Fruit fly (Drosophila melanogaster) whole organism, embryonic: Measurements from ENCODE around the gene CG17855.

Experiments used
- CG10209 ChIP-seq: fragments of 200-800 bp; sonication (Bioruptor generic); optimal IDR thresholded peaks from 3 replicates; lab custom pipeline; 2017; ENCODE audit warnings: missing biosample characterization, mild to moderate bottlenecking, missing genetic modification characterization, missing genetic modification reagents
- CG12299 ChIP-seq: fragments of 200-800 bp; sonication (Bioruptor generic); optimal IDR thresholded peaks from 2 replicates; lab custom pipeline; 2018; ENCODE audit warnings: missing biosample characterization, mild to moderate bottlenecking, missing genetic modification characterization
- CG13424 ChIP-seq: fragments of 200-800 bp; sonication (Bioruptor generic); optimal IDR thresholded peaks from 2 replicates; lab custom pipeline; 2019; ENCODE audit warnings: missing biosample characterization, mild to moderate bottlenecking, missing genetic modification characterization, moderate library complexity
- CG14965 ChIP-seq: fragments of 200-800 bp; sonication (Bioruptor generic); optimal IDR thresholded peaks from 2 replicates; lab custom pipeline; 2016; ENCODE audit warnings: missing biosample characterization, missing genetic modification characterization, borderline replicate concordance
- CG15601 ChIP-seq: fragments of 200-800 bp; sonication (Bioruptor generic); optimal IDR thresholded peaks from 3 replicates; lab custom pipeline; 2019; ENCODE audit warnings: missing biosample characterization, mild to moderate bottlenecking, missing genetic modification characterization, moderate library complexity
- CG16863 ChIP-seq: fragments of 200-800 bp; sonication (Bioruptor generic); optimal IDR thresholded peaks from 3 replicates; lab custom pipeline; 2016; ENCODE audit warnings: missing biosample characterization, missing genetic modification characterization
- CG17802 ChIP-seq: fragments of 200-800 bp; sonication (Bioruptor generic); optimal IDR thresholded peaks from 2 replicates; lab custom pipeline; 2018; ENCODE audit warnings: missing biosample characterization, mild to moderate bottlenecking, missing genetic modification characterization, moderate library complexity
- CG17829 ChIP-seq: fragments of 200-800 bp; optimal IDR thresholded peaks from 2 replicates; lab custom pipeline; 2019; ENCODE audit warnings: missing biosample characterization, mild to moderate bottlenecking, missing genetic modification characterization, moderate library complexity
- CG2116 ChIP-seq: fragments of 200-800 bp; sonication (Bioruptor generic); optimal IDR thresholded peaks from 3 replicates; lab custom pipeline; 2018; ENCODE audit warnings: missing biosample characterization, mild to moderate bottlenecking, missing genetic modification characterization
- CG2199 ChIP-seq: fragments of 200-800 bp; sonication (Bioruptor generic); IDR thresholded peaks from 3 replicates; pipeline ENCODE4 v1.3.6; 2022; ENCODE audit warnings: missing biosample characterization, missing genetic modification characterization
- CG30403 ChIP-seq: fragments of 200-800 bp; sonication (Bioruptor generic); optimal IDR thresholded peaks from 3 replicates; lab custom pipeline; 2016; ENCODE audit warnings: missing biosample characterization, missing genetic modification characterization
- CG32772 ChIP-seq: fragments of 200-800 bp; sonication (Bioruptor generic); IDR thresholded peaks from 2 replicates; pipeline ENCODE4 v1.3.6; 2022; ENCODE audit warnings: missing biosample characterization, missing genetic modification characterization
- CG34224 ChIP-seq: fragments of 200-800 bp; sonication (Bioruptor generic); IDR thresholded peaks from 3 replicates; pipeline ENCODE4 v1.3.6; 2022; ENCODE audit warnings: missing biosample characterization, missing genetic modification characterization; ENCODE audit not compliant: partially characterized antibody
- CG6791 ChIP-seq: fragments of 200-800 bp; sonication (Bioruptor generic); IDR thresholded peaks from 3 replicates; pipeline ENCODE4 v1.3.6; 2022; ENCODE audit warnings: missing biosample characterization, missing genetic modification characterization; ENCODE audit not compliant: partially characterized antibody
- CG7839 ChIP-seq: fragments of 200-800 bp; sonication (Bioruptor generic); optimal IDR thresholded peaks from 3 replicates; lab custom pipeline; 2018; ENCODE audit warnings: missing biosample characterization, mild to moderate bottlenecking, missing genetic modification characterization, moderate library complexity
- CG8089 ChIP-seq: fragments of 200-800 bp; sonication (Bioruptor generic); optimal IDR thresholded peaks from 3 replicates; lab custom pipeline; 2016; ENCODE audit warnings: missing biosample characterization, missing genetic modification characterization
- CG8388 ChIP-seq: fragments of 200-800 bp; sonication (Bioruptor generic); optimal IDR thresholded peaks from 2 replicates; lab custom pipeline; 2019; ENCODE audit warnings: missing biosample characterization, mild to moderate bottlenecking, missing genetic modification characterization, moderate library complexity
- CG8924 ChIP-seq: fragments of 200-800 bp; optimal IDR thresholded peaks from 3 replicates; lab custom pipeline; 2019; ENCODE audit warnings: missing biosample characterization, mild to moderate bottlenecking, missing genetic modification characterization, moderate library complexity
- CG9727 ChIP-seq: fragments of 200-800 bp; sonication (Bioruptor generic); optimal IDR thresholded peaks from 3 replicates; lab custom pipeline; 2017; ENCODE audit warnings: missing biosample characterization, mild to moderate bottlenecking, missing genetic modification characterization
- Chrac-16 ChIP-seq: fragments of 200-800 bp; sonication (Bioruptor generic); optimal IDR thresholded peaks from 3 replicates; lab custom pipeline; 2016; ENCODE audit warnings: missing biosample characterization, missing genetic modification characterization
- Dbx ChIP-seq: fragments of 200-800 bp; sonication (Bioruptor generic); IDR thresholded peaks from 3 replicates; pipeline ENCODE4 v1.3.6; 2022; ENCODE audit warnings: missing biosample characterization, missing genetic modification characterization
- ERR ChIP-seq: fragments of 200-800 bp; sonication (Bioruptor generic); optimal IDR thresholded peaks from 2 replicates; lab custom pipeline; 2016; ENCODE audit warnings: missing biosample characterization, missing genetic modification characterization
- Fer2 ChIP-seq: fragments of 200-800 bp; sonication (Bioruptor generic); optimal IDR thresholded peaks from 2 replicates; lab custom pipeline; 2018; ENCODE audit warnings: missing biosample characterization, mild to moderate bottlenecking, missing genetic modification characterization, moderate library complexity
- NC2β ChIP-seq: fragments of 200-800 bp; sonication (Bioruptor generic); optimal IDR thresholded peaks from 2 replicates; lab custom pipeline; 2016; ENCODE audit warnings: missing biosample characterization, missing genetic modification characterization
- Nf-YC ChIP-seq: fragments of 200-800 bp; optimal IDR thresholded peaks from 3 replicates; lab custom pipeline; 2019; ENCODE audit warnings: missing biosample characterization, mild to moderate bottlenecking, missing genetic modification characterization, moderate library complexity
- Sin3A ChIP-seq: fragments of >200 bp; optimal IDR thresholded peaks from 2 replicates; lab custom pipeline; 2018
- Ssrp ChIP-seq: fragments of 200-800 bp; sonication (Bioruptor generic); optimal IDR thresholded peaks from 2 replicates; lab custom pipeline; 2018; ENCODE audit warnings: missing biosample characterization, mild to moderate bottlenecking, missing genetic modification characterization, moderate library complexity
- ara ChIP-seq: fragments of 200-800 bp; sonication (Bioruptor generic); IDR thresholded peaks from 2 replicates; pipeline ENCODE4 v1.3.6; 2022; ENCODE audit warnings: missing biosample characterization, missing genetic modification characterization
- chinmo ChIP-seq: fragments of 200-800 bp; sonication (Bioruptor generic); IDR thresholded peaks from 4 replicates; pipeline ENCODE4 v1.3.6; 2022; ENCODE audit warnings: missing biosample characterization, missing genetic modification characterization; ENCODE audit not compliant: partially characterized antibody
- ci ChIP-seq: fragments of 200-800 bp; sonication (Bioruptor generic); IDR thresholded peaks from 3 replicates; pipeline ENCODE4 v1.3.6; 2022; ENCODE audit warnings: missing biosample characterization, missing genetic modification characterization
- crc ChIP-seq: fragments of 200-800 bp; sonication (Bioruptor generic); optimal IDR thresholded peaks from 2 replicates; lab custom pipeline; 2016; ENCODE audit warnings: missing biosample characterization, missing genetic modification characterization
- dimm ChIP-seq: fragments of 200-800 bp; sonication (Bioruptor generic); IDR thresholded peaks from 2 replicates; pipeline ENCODE4 v1.3.6; 2022; ENCODE audit warnings: missing biosample characterization, missing genetic modification characterization
- dmrt11E ChIP-seq: fragments of 200-800 bp; sonication (Bioruptor generic); optimal IDR thresholded peaks from 3 replicates; lab custom pipeline; 2018; ENCODE audit warnings: missing biosample characterization, mild to moderate bottlenecking, missing genetic modification characterization, moderate library complexity
- emc ChIP-seq: fragments of 200-800 bp; sonication (Bioruptor generic); optimal IDR thresholded peaks from 2 replicates; lab custom pipeline; 2016; ENCODE audit warnings: missing biosample characterization, missing genetic modification characterization
- fd3F ChIP-seq: fragments of 200-800 bp; sonication (Bioruptor generic); optimal IDR thresholded peaks from 2 replicates; lab custom pipeline; 2018; ENCODE audit warnings: missing biosample characterization, mild to moderate bottlenecking, missing genetic modification characterization, moderate library complexity
- gce ChIP-seq: fragments of 200-800 bp; sonication (Bioruptor generic); IDR thresholded peaks from 3 replicates; pipeline ENCODE4 v1.3.6; 2022; ENCODE audit warnings: missing biosample characterization, missing genetic modification characterization
- gsb-n ChIP-seq: fragments of 200-800 bp; sonication (Bioruptor generic); optimal IDR thresholded peaks from 3 replicates; lab custom pipeline; 2018; ENCODE audit warnings: missing biosample characterization, mild to moderate bottlenecking, missing genetic modification characterization
- luna ChIP-seq: fragments of 200-800 bp; sonication (Bioruptor generic); optimal IDR thresholded peaks from 2 replicates; lab custom pipeline; 2016; ENCODE audit warnings: missing biosample characterization, missing genetic modification characterization
- maf-S ChIP-seq: fragments of 200-800 bp; sonication (Bioruptor generic); optimal IDR thresholded peaks from 2 replicates; lab custom pipeline; 2016; ENCODE audit warnings: missing biosample characterization, missing genetic modification characterization
- mld ChIP-seq: fragments of 200-800 bp; sonication (Bioruptor generic); IDR thresholded peaks from 3 replicates; pipeline ENCODE4 v1.3.6; 2022; ENCODE audit warnings: missing biosample characterization, missing genetic modification characterization; ENCODE audit not compliant: partially characterized antibody
- nmo ChIP-seq: fragments of 200-800 bp; sonication (Bioruptor generic); optimal IDR thresholded peaks from 2 replicates; lab custom pipeline; 2018; ENCODE audit warnings: missing biosample characterization, mild to moderate bottlenecking, missing genetic modification characterization, moderate library complexity
- oc ChIP-seq: fragments of 200-800 bp; sonication (Bioruptor generic); optimal IDR thresholded peaks from 2 replicates; lab custom pipeline; 2018; ENCODE audit warnings: missing biosample characterization, mild to moderate bottlenecking, missing genetic modification characterization, moderate library complexity
- pros ChIP-seq: fragments of 200-800 bp; sonication (Bioruptor generic); optimal IDR thresholded peaks from 3 replicates; lab custom pipeline; 2019; ENCODE audit warnings: missing biosample characterization, mild to moderate bottlenecking, missing genetic modification characterization, moderate library complexity
- row ChIP-seq: fragments of 200-800 bp; sonication (Bioruptor generic); IDR thresholded peaks from 3 replicates; pipeline ENCODE4 v1.3.6; 2022; ENCODE audit warnings: missing biosample characterization, missing genetic modification characterization
- sd ChIP-seq: fragments of 200-800 bp; sonication (Bioruptor generic); optimal IDR thresholded peaks from 3 replicates; lab custom pipeline; 2018; ENCODE audit warnings: missing biosample characterization, mild to moderate bottlenecking, missing genetic modification characterization, moderate library complexity
- so ChIP-seq: fragments of 200-800 bp; sonication (Bioruptor generic); IDR thresholded peaks from 3 replicates; pipeline ENCODE4 v1.3.6; 2022; ENCODE audit warnings: missing biosample characterization, missing genetic modification characterization
- sug ChIP-seq: fragments of 200-800 bp; optimal IDR thresholded peaks from 2 replicates; lab custom pipeline; 2019; ENCODE audit warnings: missing biosample characterization, mild to moderate bottlenecking, missing genetic modification characterization, moderate library complexity
- ttk ChIP-seq: fragments of 200-800 bp; sonication (Bioruptor generic); IDR thresholded peaks from 2 replicates; pipeline ENCODE4 v2.1.2; 2022; ENCODE audit warnings: missing biosample characterization, missing genetic modification characterization
- unc-4 ChIP-seq: fragments of 200-800 bp; sonication (Bioruptor generic); IDR thresholded peaks from 2 replicates; pipeline ENCODE4 v1.3.6; 2022; ENCODE audit warnings: missing biosample characterization, missing genetic modification characterization; ENCODE audit not compliant: partially characterized antibody
- usp ChIP-seq: fragments of >200 bp; optimal IDR thresholded peaks from 2 replicates; lab custom pipeline; 2017; ENCODE audit warnings: missing biosample characterization, missing genetic modification characterization

CG17855 gene

dm6 chr2L:9522766-9523174 lies 17.6 kb upstream of the CG17855 start (continued):
- TF ChIP-seq ara (no peak), Dbx (GFP tag; lab: Robert Waterston, UW) (no peak), CG12299 (no peak), pros (GFP tag; lab: Kevin White, UChicago) (peak; percentile 69), CG32772 (GFP tag; lab: Robert Waterston, UW) (no peak), chinmo (GFP tag; lab: Robert Waterston, UW) (peak; percentile 40; the same call in 1 of the 4 replicates), gce (GFP tag; lab: Robert Waterston, UW) (no peak), ERR (GFP tag; lab: Kevin White, UChicago) (no peak), oc (tag; lab: Kevin White, UChicago) (peak; percentile 55), emc (GFP tag; lab: Kevin White, UChicago) (no peak), mld (GFP tag; lab: Robert Waterston, UW) (no peak), dmrt11E (tag; lab: Kevin White, UChicago) (no peak), CG7839 (tag; lab: Kevin White, UChicago) (no peak), crc (GFP tag; lab: Kevin White, UChicago) (no peak), CG9727 (GFP tag; lab: Kevin White, UChicago) (no peak), CG2116 (GFP tag; lab: Kevin White, UChicago) (no peak)
- TF ChIP-seq, all 482 proteins: peak for 29

- TF ChIP-seq ci (GFP tag; lab: Robert Waterston, UW) = 0 out of 3 replicates have a peak, but pooled peaks have one; percentile 44
- TF ChIP-seq nmo = no peak
- no peak for TF ChIP-seq CG8089 (GFP tag; lab: Kevin White, UChicago)
- TF ChIP-seq CG8388 (GFP tag; lab: Kevin White, UChicago) = peak; percentile 61
- TF ChIP-seq sd (tag; lab: Kevin White, UChicago) = no peak
- no peak for TF ChIP-seq CG13424 (tag; lab: Kevin White, UChicago)
- TF ChIP-seq fd3F (GFP tag; lab: Kevin White, UChicago) = peak; percentile 0
- no peak for TF ChIP-seq Fer2 (tag; lab: Kevin White, UChicago)
- TF ChIP-seq luna (GFP tag; lab: Kevin White, UChicago) = no peak
- TF ChIP-seq NC2β = no peak
- no peak for TF ChIP-seq CG17802 (tag; lab: Kevin White, UChicago)
- no peak for TF ChIP-seq CG8924 (tag; lab: Kevin White, UChicago)
- TF ChIP-seq CG30403 = no peak
- TF ChIP-seq Sin3A (lab: Kevin White, UChicago) = no peak
- TF ChIP-seq so (GFP tag; lab: Robert Waterston, UW) = no peak
- TF ChIP-seq Nf-YC (tag; lab: Kevin White, UChicago) = no peak
- TF ChIP-seq ERR (GFP tag; lab: Kevin White, UChicago) = no peak
- no peak for TF ChIP-seq unc-4 (GFP tag; lab: Robert Waterston, UW)
- TF ChIP-seq CG10209 (GFP tag; lab: Kevin White, UChicago) = no peak
- TF ChIP-seq CG34224 = no peak
- TF ChIP-seq CG2199 = 0 out of 3 replicates have a peak, but pooled peaks have one; percentile 37
- TF ChIP-seq sug (tag; lab: Kevin White, UChicago) = no peak
- no peak for TF ChIP-seq Ssrp (tag; lab: Kevin White, UChicago)
- TF ChIP-seq usp (GFP tag; lab: Kevin White, UChicago) = no peak
- TF ChIP-seq CG6791 (GFP tag; lab: Robert Waterston, UW) = no peak
- TF ChIP-seq Chrac-16 (GFP tag; lab: Kevin White, UChicago) = no peak
- no peak for TF ChIP-seq CG16863
- TF ChIP-seq row (GFP tag; lab: Robert Waterston, UW) = 0 out of 3 replicates have a peak, but pooled peaks have one; percentile 18
- no peak for TF ChIP-seq dimm (GFP tag; lab: Robert Waterston, UW)
- TF ChIP-seq maf-S (GFP tag; lab: Kevin White, UChicago) = no peak
- no peak for TF ChIP-seq CG17829
- no peak for TF ChIP-seq ttk (GFP tag; lab: Robert Waterston, UW)
- TF ChIP-seq CG14965 (GFP tag; lab: Kevin White, UChicago) = no peak
- TF ChIP-seq CG15601 (tag; lab: Kevin White, UChicago) = no peak
- TF ChIP-seq gsb-n (tag; lab: Kevin White, UChicago) = no peak
These were observed 15.4 kb upstream of the CG17855 start for dm6 chr2L:9524915-9525314.
